Worm (Caenorhabditis elegans) whole organism, L3 larva: ENCODE results near the gene Y13C8A.1.

Experiments
- elt-1 ChIP-seq: fragments of 150-350 bp; optimal IDR thresholded peaks from 2 replicates; lab custom pipeline; 2014; ENCODE audit warnings: missing biosample characterization, missing genetic modification characterization
- elt-3 ChIP-seq, 3 experiments: fragments of 150-350 bp in 1 of 3; sonication (generic microtip) in 2 of 3; optimal IDR thresholded peaks; 2 replicates in 2 of 3; 4 replicates in 1 of 3; lab custom pipeline; 2014 to 2017; ENCODE audit warnings: missing biosample characterization in 3 of 3, missing genetic modification characterization in 3 of 3
- fos-1 ChIP-seq: fragments of 150-350 bp; optimal IDR thresholded peaks from 2 replicates; lab custom pipeline; 2014; ENCODE audit warnings: missing biosample characterization, missing genetic modification characterization
- zag-1 ChIP-seq: fragments of 150-350 bp; optimal IDR thresholded peaks from 2 replicates; lab custom pipeline; 2014; ENCODE audit warnings: missing biosample characterization, missing genetic modification characterization

DNA sequence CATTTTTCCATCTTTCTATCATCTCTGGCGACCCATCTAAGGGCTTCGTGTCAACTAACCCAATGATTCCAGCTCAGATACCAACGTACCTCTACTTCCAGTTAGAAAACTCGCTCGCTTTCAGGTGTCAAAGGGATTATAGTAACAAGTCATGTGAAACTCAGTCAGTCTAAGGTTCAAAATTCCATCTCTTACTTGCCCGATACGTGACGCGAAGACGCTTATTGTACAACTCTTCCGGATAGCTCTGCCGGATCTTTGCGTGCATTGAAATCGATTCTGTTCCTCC lies 46.8 kb downstream of the Y13C8A.1 start:
- TF ChIP-seq fos-1 (tag; lab: Kevin White, UChicago) (no peak), elt-3 (tag; optimal IDR thresholded peaks at IDR 0.05; lab: Kevin White, UChicago) (no peak), zag-1 (tag; lab: Kevin White, UChicago) (no peak), elt-1 (tag; lab: Kevin White, UChicago) (no peak)
